Worm (Caenorhabditis elegans) whole organism, young adult: ENCODE measurements around the gene apd-3.
A peak's percentile ranks its signal among the peaks of the same experiment; 100 is the strongest.

Experiments
- B0261.1 ChIP-seq: sonication (generic microtip); optimal IDR thresholded peaks from 2 replicates; lab custom pipeline; 2016; ENCODE audit warnings: mild to moderate bottlenecking, missing genetic modification characterization, moderate library complexity, missing compliant biosample characterization
- B0336.3 ChIP-seq: fragments of 200-800 bp; sonication (Bioruptor generic); IDR thresholded peaks from 2 replicates; pipeline ENCODE4 v1.3.6; 2022; ENCODE audit warnings: missing genetic modification characterization, missing compliant biosample characterization
- F22D6.2 ChIP-seq: sonication (generic microtip); optimal IDR thresholded peaks from 2 replicates; lab custom pipeline; 2016; ENCODE audit warnings: mild to moderate bottlenecking, missing genetic modification characterization, missing compliant biosample characterization
- F33H1.4 ChIP-seq: fragments of 200-800 bp; sonication (Bioruptor generic); IDR thresholded peaks from 2 replicates; pipeline ENCODE4 v1.3.6; 2022; ENCODE audit warnings: missing genetic modification reagents, missing genetic modification characterization, missing compliant biosample characterization
- F37B4.10 ChIP-seq: fragments of 200-800 bp; sonication (Bioruptor generic); IDR thresholded peaks from 2 replicates; pipeline ENCODE4 v1.3.6; 2022; ENCODE audit warnings: missing genetic modification characterization, missing compliant biosample characterization
- F39B2.1 ChIP-seq: fragments of 200-800 bp; sonication (Bioruptor generic); IDR thresholded peaks from 2 replicates; pipeline ENCODE4 v1.3.6; 2022; ENCODE audit warnings: missing genetic modification reagents, missing genetic modification characterization, missing compliant biosample characterization
- F49E8.2 ChIP-seq: sonication (generic microtip); optimal IDR thresholded peaks from 3 replicates; lab custom pipeline; 2017; ENCODE audit warnings: missing genetic modification characterization, mild to moderate bottlenecking, missing compliant biosample characterization, antibody characterized with exemption, moderate library complexity; ENCODE audit not compliant: insufficient read depth
- F57A8.1 ChIP-seq: fragments of 200-800 bp; sonication (Bioruptor generic); optimal IDR thresholded peaks from 2 replicates; lab custom pipeline; 2018; ENCODE audit warnings: mild to moderate bottlenecking, missing genetic modification characterization, moderate library complexity, missing compliant biosample characterization
- F57C9.4 ChIP-seq: sonication (generic microtip); optimal IDR thresholded peaks from 2 replicates; lab custom pipeline; 2017; ENCODE audit warnings: mild to moderate bottlenecking, missing genetic modification characterization, missing compliant biosample characterization
- K11D2.4 ChIP-seq: fragments of 200-800 bp; sonication (Bioruptor generic); IDR thresholded peaks from 2 replicates; pipeline ENCODE4 v1.3.6; 2022; ENCODE audit warnings: missing genetic modification reagents, missing genetic modification characterization, missing compliant biosample characterization
- Y53F4B.3 ChIP-seq: fragments of 200-800 bp; sonication (Bioruptor generic); IDR thresholded peaks from 2 replicates; pipeline ENCODE4 v1.3.6; 2022; ENCODE audit warnings: missing genetic modification reagents, missing genetic modification characterization, missing compliant biosample characterization
- ZK185.1 ChIP-seq: sonication (generic microtip); optimal IDR thresholded peaks from 2 replicates; lab custom pipeline; 2016; ENCODE audit warnings: mild to moderate bottlenecking, missing genetic modification characterization, missing compliant biosample characterization; ENCODE audit not compliant: poor library complexity, severe bottlenecking
- aptf-3 ChIP-seq: fragments of 200-800 bp; sonication (Bioruptor generic); IDR thresholded peaks from 2 replicates; pipeline ENCODE4 v1.3.6; 2022; ENCODE audit warnings: missing genetic modification characterization, missing compliant biosample characterization
- athp-1 ChIP-seq: sonication (generic microtip); optimal IDR thresholded peaks from 2 replicates; lab custom pipeline; 2017; ENCODE audit warnings: mild to moderate bottlenecking, missing genetic modification characterization, missing compliant biosample characterization
- attf-3 ChIP-seq: fragments of 200-800 bp; sonication (Bioruptor generic); conservative IDR thresholded peaks from 2 replicates; pipeline ENCODE4 v1.3.6; 2022; ENCODE audit warnings: missing genetic modification reagents, missing genetic modification characterization, missing compliant biosample characterization
- attf-6 ChIP-seq: fragments of 200-800 bp; sonication (Bioruptor generic); IDR thresholded peaks from 2 replicates; pipeline ENCODE4 v1.3.6; 2022; ENCODE audit warnings: missing genetic modification reagents, missing genetic modification characterization, missing compliant biosample characterization
- bed-1 ChIP-seq: fragments of 200-800 bp; sonication (Bioruptor generic); IDR thresholded peaks from 2 replicates; pipeline ENCODE4 v1.3.6; 2022; ENCODE audit warnings: missing genetic modification reagents, missing genetic modification characterization, missing compliant biosample characterization
- ccch-3 ChIP-seq: fragments of 200-800 bp; sonication (Bioruptor generic); optimal IDR thresholded peaks from 2 replicates; lab custom pipeline; 2018; ENCODE audit warnings: mild to moderate bottlenecking, missing genetic modification characterization, missing compliant biosample characterization
- chd-7 ChIP-seq: sonication (generic microtip); optimal IDR thresholded peaks from 2 replicates; lab custom pipeline; 2016; ENCODE audit warnings: mild to moderate bottlenecking, missing genetic modification characterization, moderate library complexity, missing compliant biosample characterization
- dpff-1 ChIP-seq: sonication (generic microtip); optimal IDR thresholded peaks from 2 replicates; lab custom pipeline; 2017; ENCODE audit warnings: mild to moderate bottlenecking, missing genetic modification characterization, missing compliant biosample characterization
- efl-1 ChIP-seq: fragments of 150-350 bp; optimal IDR thresholded peaks from 2 replicates; lab custom pipeline; 2014; ENCODE audit warnings: missing biosample characterization, missing genetic modification reagents, missing genetic modification characterization
- hlh-12 ChIP-seq: sonication (generic microtip); optimal IDR thresholded peaks from 2 replicates; lab custom pipeline; 2016; ENCODE audit warnings: missing genetic modification characterization, missing compliant biosample characterization
- hmg-1.2 ChIP-seq: fragments of 200-800 bp; sonication (Bioruptor generic); IDR thresholded peaks from 2 replicates; pipeline ENCODE4 v1.3.6; 2022; ENCODE audit warnings: missing genetic modification reagents, missing genetic modification characterization, missing compliant biosample characterization
- let-526 ChIP-seq: fragments of 200-800 bp; sonication (Bioruptor generic); IDR thresholded peaks from 2 replicates; pipeline ENCODE4 v1.3.6; 2022; ENCODE audit warnings: missing genetic modification reagents, missing genetic modification characterization, missing compliant biosample characterization
- let-607 ChIP-seq, 2 experiments: fragments of 200-800 bp in 1 of 2; sonication (Bioruptor generic) in 1 of 2; sonication (generic microtip) in 1 of 2; optimal IDR thresholded peaks; 2 replicates each; lab custom pipeline; 2016 to 2018; ENCODE audit warnings: mild to moderate bottlenecking in 2 of 2, missing compliant biosample characterization in 2 of 2, missing genetic modification characterization in 2 of 2, moderate library complexity in 2 of 2, missing genotype in 1 of 2
- lin-26 ChIP-seq: fragments of 200-800 bp; sonication (Bioruptor generic); IDR thresholded peaks from 2 replicates; pipeline ENCODE4 v1.3.6; 2022; ENCODE audit warnings: missing genetic modification reagents, missing genetic modification characterization, missing compliant biosample characterization
- lin-35 ChIP-seq, 3 experiments: fragments of 150-350 bp in 2 of 3; sonication (generic microtip) in 1 of 3; optimal IDR thresholded peaks; 2 replicates each; lab custom pipeline; 2014 to 2018; ENCODE audit warnings: missing biosample characterization in 3 of 3, missing genetic modification characterization in 3 of 3, missing genetic modification reagents in 3 of 3
- lin-40 ChIP-seq: sonication (generic microtip); optimal IDR thresholded peaks from 2 replicates; lab custom pipeline; 2016; ENCODE audit warnings: missing genetic modification characterization, mild to moderate bottlenecking, missing compliant biosample characterization, missing genotype, missing genetic modification reagents
- lin-54 ChIP-seq: fragments of 200-800 bp; sonication (Bioruptor generic); optimal IDR thresholded peaks from 2 replicates; lab custom pipeline; 2018; ENCODE audit warnings: mild to moderate bottlenecking, missing genetic modification characterization, missing compliant biosample characterization
- lsl-1 ChIP-seq: fragments of 200-800 bp; sonication (Bioruptor generic); optimal IDR thresholded peaks from 2 replicates; lab custom pipeline; 2018; ENCODE audit warnings: mild to moderate bottlenecking, missing genetic modification characterization, moderate library complexity, missing compliant biosample characterization
- madf-10 ChIP-seq: sonication (generic microtip); optimal IDR thresholded peaks from 2 replicates; lab custom pipeline; 2016; ENCODE audit warnings: mild to moderate bottlenecking, missing genetic modification characterization, missing compliant biosample characterization
- madf-6 ChIP-seq: fragments of 200-800 bp; sonication (Bioruptor generic); IDR thresholded peaks from 2 replicates; pipeline ENCODE4 v1.3.6; 2022; ENCODE audit warnings: missing genetic modification reagents, missing genetic modification characterization, missing compliant biosample characterization
- madf-8 ChIP-seq: fragments of 200-800 bp; sonication (Bioruptor generic); conservative IDR thresholded peaks from 2 replicates; pipeline ENCODE4 v1.3.6; 2022; ENCODE audit warnings: missing genetic modification reagents, missing genetic modification characterization, missing compliant biosample characterization
- mel-28 ChIP-seq: sonication (generic microtip); optimal IDR thresholded peaks from 2 replicates; lab custom pipeline; 2016; ENCODE audit warnings: borderline replicate concordance, mild to moderate bottlenecking, missing genetic modification characterization, missing compliant biosample characterization
- mxl-1 ChIP-seq: sonication (generic microtip); optimal IDR thresholded peaks from 2 replicates; lab custom pipeline; 2016; ENCODE audit warnings: missing genetic modification characterization, missing compliant biosample characterization
- nfya-2 ChIP-seq: fragments of 200-800 bp; sonication (Bioruptor generic); IDR thresholded peaks from 2 replicates; pipeline ENCODE4 v1.3.6; 2022; ENCODE audit warnings: missing genetic modification reagents, missing genetic modification characterization, missing compliant biosample characterization
- nfyb-1 ChIP-seq: fragments of 200-800 bp; sonication (Bioruptor generic); IDR thresholded peaks from 2 replicates; pipeline ENCODE4 v1.3.6; 2022; ENCODE audit warnings: missing genetic modification reagents, missing genetic modification characterization, missing compliant biosample characterization
- nhr-27 ChIP-seq: fragments of 200-800 bp; sonication (Bioruptor generic); optimal IDR thresholded peaks from 2 replicates; lab custom pipeline; 2018; ENCODE audit warnings: mild to moderate bottlenecking, missing genetic modification characterization, moderate library complexity, missing compliant biosample characterization
- rcor-1 ChIP-seq: fragments of 200-800 bp; sonication (Bioruptor generic); IDR thresholded peaks from 2 replicates; pipeline ENCODE4 v1.3.6; 2022; ENCODE audit warnings: missing genetic modification reagents, missing genetic modification characterization, missing compliant biosample characterization
- rpc-1 ChIP-seq, 2 experiments: fragments of 150-350 bp in 1 of 2; sonication (generic microtip) in 1 of 2; optimal IDR thresholded peaks; 2 replicates each; lab custom pipeline; 2014 to 2018; ENCODE audit warnings: missing biosample characterization in 1 of 2, missing genetic modification characterization in 1 of 2, missing genetic modification reagents in 1 of 2, missing genotype in 1 of 2
- sdz-38 ChIP-seq: sonication (generic microtip); optimal IDR thresholded peaks from 2 replicates; lab custom pipeline; 2016; ENCODE audit warnings: missing genotype, missing genetic modification characterization, missing compliant biosample characterization
- snpc-1.1 ChIP-seq: sonication (generic microtip); optimal IDR thresholded peaks from 2 replicates; lab custom pipeline; 2017; ENCODE audit warnings: missing genetic modification characterization, mild to moderate bottlenecking, missing compliant biosample characterization, antibody characterized with exemption, moderate library complexity, missing genotype, missing genetic modification reagents; ENCODE audit not compliant: insufficient read depth
- xnd-1 ChIP-seq: sonication (generic microtip); optimal IDR thresholded peaks from 2 replicates; lab custom pipeline; 2016; ENCODE audit warnings: missing genotype, missing genetic modification reagents, missing genetic modification characterization, missing compliant biosample characterization
- ztf-18 ChIP-seq: sonication (generic microtip); optimal IDR thresholded peaks from 2 replicates; lab custom pipeline; 2016; ENCODE audit warnings: missing genotype, mild to moderate bottlenecking, missing genetic modification characterization, missing compliant biosample characterization
- ztf-3 ChIP-seq: fragments of 200-800 bp; sonication (Bioruptor generic); optimal IDR thresholded peaks from 2 replicates; lab custom pipeline; 2018; ENCODE audit warnings: mild to moderate bottlenecking, missing genetic modification characterization, missing compliant biosample characterization
- ztf-6 ChIP-seq: fragments of 200-800 bp; sonication (Bioruptor generic); IDR thresholded peaks from 2 replicates; pipeline ENCODE4 v1.3.6; 2022; ENCODE audit warnings: missing genetic modification reagents, missing genetic modification characterization, missing compliant biosample characterization

apd-3 gene

ce11 chrII:3520988-3521850, 25.0 kb downstream of the apd-3 start, which contains the start of gene W09G10.9 (continued):
- TF ChIP-seq ztf-6 (GFP tag; lab: Robert Waterston, UW) (0 out of 2 replicates have a peak, but pooled peaks have one; percentile 56), sdz-38 (tag; lab: Kevin White, UChicago) (no peak), mel-28 (tag; lab: Kevin White, UChicago) (no peak), Y53F4B.3 (GFP tag; lab: Robert Waterston, UW) (peak; percentile 44; the same call in 1 of the 2 replicates), F57A8.1 (GFP tag; lab: Kevin White, UChicago) (no peak), madf-10 (tag; lab: Kevin White, UChicago) (peak; percentile 44), F49E8.2 (tag; lab: Kevin White, UChicago) (no peak), madf-6 (peak; percentile 73), ccch-3 (GFP tag; lab: Kevin White, UChicago) (no peak), F22D6.2 (tag; lab: Kevin White, UChicago) (no peak), ZK185.1 (peak; percentile 71), B0336.3 (GFP tag; lab: Robert Waterston, UW) (peak; percentile 49; the same call in 1 of the 2 replicates), let-607 (tag; optimal IDR thresholded peaks at IDR 0.05; lab: Kevin White, UChicago) (no peak), madf-8 (GFP tag; lab: Robert Waterston, UW) (no peak; the same call in 1 of the 2 replicates), efl-1 (GFP tag; lab: Kevin White, UChicago) (no peak), F33H1.4 (peak; percentile 61), attf-6 (peak; percentile 64; the same call in 1 of the 2 replicates), athp-1 (tag; lab: Kevin White, UChicago) (peak; percentile 9), B0261.1 (peak; percentile 84), rcor-1 (GFP tag; lab: Robert Waterston, UW) (peak; percentile 82), lsl-1 (GFP tag; lab: Kevin White, UChicago) (peak; percentile 56), nfyb-1 (GFP tag; lab: Robert Waterston, UW) (peak; percentile 90), hlh-12 (no peak), rpc-1 (optimal IDR thresholded peaks at IDR 0.05; lab: Kevin White, UChicago) (peak; percentile 68), rpc-1 (tag; optimal IDR thresholded peaks at IDR 0.05; lab: Kevin White, UChicago) (peak; percentile 73), F39B2.1 (GFP tag; lab: Robert Waterston, UW) (no peak), aptf-3 (GFP tag; lab: Robert Waterston, UW) (no peak), F57C9.4 (no peak), K11D2.4 (peak; percentile 84), lin-35 (GFP tag; optimal IDR thresholded peaks at IDR 0.05; lab: Kevin White, UChicago) (no peak), ztf-18 (tag; lab: Kevin White, UChicago) (peak; percentile 23), ztf-3 (GFP tag; lab: Kevin White, UChicago) (no peak), chd-7 (tag; lab: Kevin White, UChicago) (peak; percentile 14), let-526 (GFP tag; lab: Robert Waterston, UW) (peak; percentile 58; the same call in 1 of the 2 replicates), bed-1 (GFP tag; lab: Robert Waterston, UW) (no peak), lin-26 (GFP tag; lab: Robert Waterston, UW) (peak; percentile 81), hmg-1.2 (peak; percentile 93), lin-40 (tag; lab: Kevin White, UChicago) (peak; percentile 61), snpc-1.1 (peak; percentile 11), nhr-27 (tag; lab: Kevin White, UChicago) (no peak), xnd-1 (tag; lab: Kevin White, UChicago) (no peak), F37B4.10 (GFP tag; lab: Robert Waterston, UW) (no peak), nfya-2 (GFP tag; lab: Robert Waterston, UW) (no peak), attf-3 (GFP tag; lab: Robert Waterston, UW) (peak; percentile 72), dpff-1 (no peak), mxl-1 (tag; lab: Kevin White, UChicago) (no peak), lin-54 (GFP tag; lab: Kevin White, UChicago) (peak; percentile 45)
